Fruit fly (Drosophila melanogaster): ENCODE results near the gene NimC4.

Gene NimC4

dm6 chr2L:14094606-14095005 is 47.2 kb downstream of the NimC4 start:
- TF ChIP-seq CTCF (optimal IDR thresholded peaks at IDR 0.05): peak; percentile 100
- TF ChIP-seq CG8478 (optimal IDR thresholded peaks at IDR 0.05): no peak

- TF ChIP-seq CTCF (optimal IDR thresholded peaks at IDR 0.05) (no peak), CG8478 (optimal IDR thresholded peaks at IDR 0.05) (no peak)
These were observed 48.3 kb downstream of the NimC4 start for dm6 chr2L:14095683-14096082.

Data from S2 (cell line).